Worm (Caenorhabditis elegans) whole organism, L4/young adult: ENCODE results near the gene cyn-10.

ENCODE experiments used
- W03F9.2 ChIP-seq: fragments of 150-350 bp; optimal IDR thresholded peaks from 2 replicates; lab custom pipeline; 2014; ENCODE audit warnings: missing biosample characterization, missing genetic modification characterization
- dao-5 ChIP-seq: sonication (generic microtip); optimal IDR thresholded peaks from 2 replicates; lab custom pipeline; 2016; ENCODE audit warnings: missing genotype, missing genetic modification characterization, moderate library complexity, missing compliant biosample characterization

DNA sequence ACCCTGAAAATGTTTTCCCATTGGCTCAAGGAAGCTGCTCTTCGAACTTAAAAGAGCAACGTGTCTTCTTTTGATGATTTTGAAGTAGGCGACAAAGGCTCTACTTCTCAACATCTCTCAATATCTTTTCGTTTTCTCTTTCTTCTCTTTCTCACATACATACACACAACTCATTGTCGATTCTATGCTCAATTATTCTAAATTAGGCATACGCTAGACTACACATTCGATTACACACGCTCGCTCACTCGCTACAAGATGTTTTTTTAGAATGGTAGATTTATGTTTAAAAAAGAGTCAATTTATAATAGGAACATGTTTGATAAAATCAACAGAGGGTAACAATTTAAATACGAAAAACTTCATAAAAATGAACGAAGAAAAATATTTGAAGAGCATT lies 28.4 kb upstream of the cyn-10 start:
- TF ChIP-seq W03F9.2 (tag; lab: Kevin White, UChicago) = no peak
- TF ChIP-seq dao-5 (tag; lab: Kevin White, UChicago) = no peak
